Fruit fly (Drosophila melanogaster) whole organism, pupa: Measurements from ENCODE around the gene CG46467.

Experiments used
- D1 ChIP-seq: fragments of 200-800 bp; sonication (Bioruptor generic); optimal IDR thresholded peaks from 2 replicates; lab custom pipeline; 2018; ENCODE audit warnings: missing biosample characterization, mild to moderate bottlenecking, missing genetic modification characterization, moderate library complexity
- Pif1A ChIP-seq: fragments of 200-800 bp; sonication (Bioruptor generic); optimal IDR thresholded peaks from 3 replicates; lab custom pipeline; 2016; ENCODE audit warnings: missing biosample characterization, missing genetic modification characterization
- Pif1B ChIP-seq: fragments of 200-800 bp; sonication (Bioruptor generic); optimal IDR thresholded peaks from 3 replicates; lab custom pipeline; 2016; ENCODE audit warnings: missing biosample characterization, missing genetic modification characterization

DNA sequence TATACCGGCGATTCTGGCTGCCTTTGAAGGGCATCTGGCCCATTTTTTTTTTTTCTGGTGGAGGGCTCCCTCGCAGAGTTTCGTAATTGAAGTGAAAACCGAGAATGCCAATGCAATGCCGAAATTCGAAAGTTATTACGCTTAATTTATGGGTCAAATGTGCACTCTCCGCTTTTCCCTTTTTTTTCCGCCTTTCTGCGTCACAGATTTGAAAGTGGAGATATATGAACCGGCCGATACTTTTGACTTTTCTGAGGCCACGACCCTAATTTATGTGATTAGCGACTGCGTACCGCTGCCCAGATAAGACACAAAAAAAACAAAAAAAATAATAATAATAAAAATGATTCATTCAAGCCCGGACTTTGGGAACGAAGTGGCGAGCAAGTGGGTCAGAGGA, 23.1 kb downstream of the CG46467 start:
- no peak for TF ChIP-seq D1
- no peak for TF ChIP-seq Pif1A (GFP tag; lab: Kevin White, UChicago)
- TF ChIP-seq Pif1B (GFP tag; lab: Kevin White, UChicago) = no peak
